Worm (Caenorhabditis elegans) whole organism, early embryonic: ENCODE results near the gene aly-1.

Experiments used
- F13C5.2 ChIP-seq: sonication (generic microtip); optimal IDR thresholded peaks from 2 replicates; lab custom pipeline; 2017; ENCODE audit warnings: mild to moderate bottlenecking, missing genetic modification characterization, inconsistent platforms, missing compliant biosample characterization
- aly-1 ChIP-seq: sonication (generic microtip); optimal IDR thresholded peaks from 2 replicates; lab custom pipeline; 2016; ENCODE audit warnings: missing genetic modification characterization, missing compliant biosample characterization
- ama-1 ChIP-seq: fragments of 150-350 bp; optimal IDR thresholded peaks from 2 replicates; lab custom pipeline; 2014
- flt-1 ChIP-seq: fragments of 200-800 bp; sonication (Bioruptor generic); IDR thresholded peaks from 2 replicates; pipeline ENCODE4 v1.3.6; 2022; ENCODE audit warnings: missing genetic modification characterization, missing compliant biosample characterization
- hmg-4 ChIP-seq: fragments of 200-800 bp; sonication (Bioruptor generic); optimal IDR thresholded peaks from 2 replicates; lab custom pipeline; 2018; ENCODE audit warnings: mild to moderate bottlenecking, missing genetic modification characterization, missing compliant biosample characterization
- pes-1 ChIP-seq: fragments of 200-800 bp; sonication (Bioruptor generic); IDR thresholded peaks from 2 replicates; pipeline ENCODE4 v1.3.6; 2022; ENCODE audit warnings: missing genetic modification reagents, missing genetic modification characterization, missing compliant biosample characterization
- scrt-1 ChIP-seq: fragments of 200-800 bp; sonication (Bioruptor generic); IDR thresholded peaks from 2 replicates; pipeline ENCODE4 v1.3.6; 2022; ENCODE audit warnings: missing genetic modification characterization, missing compliant biosample characterization
- tbx-37 ChIP-seq: fragments of 200-800 bp; sonication (Bioruptor generic); conservative IDR thresholded peaks from 2 replicates; pipeline ENCODE4 v1.3.6; 2022; ENCODE audit warnings: missing genetic modification reagents, missing genetic modification characterization, missing compliant biosample characterization

DNA sequence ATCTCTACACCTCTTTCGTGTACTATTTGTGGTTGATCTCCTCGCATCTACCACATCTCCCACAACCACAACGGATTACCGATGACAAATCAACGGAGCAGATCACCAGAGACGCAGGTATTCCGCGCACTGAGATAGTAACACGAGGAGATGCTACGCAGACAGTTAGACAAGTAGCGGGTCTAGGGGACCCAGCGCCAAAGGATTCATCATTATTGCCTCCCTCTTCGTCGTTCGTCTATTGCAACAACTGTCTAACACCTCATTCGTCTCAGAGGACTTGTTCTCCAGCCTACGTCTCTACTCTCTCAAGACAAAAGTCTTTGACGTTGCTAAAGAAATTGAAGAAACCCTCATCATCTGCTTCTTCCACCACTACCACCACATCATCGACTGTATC lies 12.8 kb downstream of the aly-1 start:
- TF ChIP-seq aly-1 (tag; lab: Kevin White, UChicago) (no peak), F13C5.2 (tag; lab: Kevin White, UChicago) (no peak), tbx-37 (no peak), flt-1 (GFP tag; lab: Robert Waterston, UW) (no peak), scrt-1 (GFP tag; lab: Robert Waterston, UW) (no peak), pes-1 (GFP tag; lab: Robert Waterston, UW) (no peak), hmg-4 (no peak), ama-1 (lab: Kevin White, UChicago) (no peak)
